Worm (Caenorhabditis elegans) whole organism, L3 larva: ENCODE data around the gene C56G2.22.

Experiments used
- R02D3.7 ChIP-seq: fragments of 150-350 bp; optimal IDR thresholded peaks from 2 replicates; lab custom pipeline; 2014; ENCODE audit warnings: missing biosample characterization, missing genetic modification characterization
- ZK546.5 ChIP-seq: sonication (generic microtip); optimal IDR thresholded peaks from 2 replicates; lab custom pipeline; 2017; ENCODE audit warnings: missing biosample characterization, missing genetic modification characterization
- ama-1 ChIP-seq: fragments of 150-350 bp; optimal IDR thresholded peaks from 2 replicates; lab custom pipeline; 2018
- ceh-16 ChIP-seq: sonication (generic microtip); optimal IDR thresholded peaks from 2 replicates; lab custom pipeline; 2017; ENCODE audit warnings: missing biosample characterization, missing genetic modification characterization
- ceh-28 ChIP-seq: fragments of 150-350 bp; optimal IDR thresholded peaks from 2 replicates; lab custom pipeline; 2014; ENCODE audit warnings: missing biosample characterization, missing genetic modification reagents, missing genetic modification characterization
- ceh-82 ChIP-seq: fragments of 150-350 bp; optimal IDR thresholded peaks from 2 replicates; lab custom pipeline; 2014; ENCODE audit warnings: missing biosample characterization, missing genetic modification characterization
- ceh-9 ChIP-seq: sonication (generic microtip); optimal IDR thresholded peaks from 2 replicates; lab custom pipeline; 2018; ENCODE audit warnings: missing biosample characterization, missing genetic modification characterization
- daf-12 ChIP-seq: fragments of 150-350 bp; optimal IDR thresholded peaks from 2 replicates; lab custom pipeline; 2014; ENCODE audit warnings: missing biosample characterization, missing genetic modification reagents, missing genetic modification characterization
- egl-27 ChIP-seq: sonication (generic microtip); optimal IDR thresholded peaks from 4 replicates; lab custom pipeline; 2017; ENCODE audit warnings: missing biosample characterization, missing genetic modification reagents, missing genetic modification characterization
- egl-5 ChIP-seq: fragments of 150-350 bp; optimal IDR thresholded peaks from 2 replicates; lab custom pipeline; 2017; ENCODE audit warnings: missing biosample characterization, missing genetic modification reagents, missing genetic modification characterization, inconsistent platforms
- elt-1 ChIP-seq: fragments of 150-350 bp; optimal IDR thresholded peaks from 2 replicates; lab custom pipeline; 2014; ENCODE audit warnings: missing biosample characterization, missing genetic modification characterization
- elt-2 ChIP-seq: sonication (generic microtip); optimal IDR thresholded peaks from 2 replicates; lab custom pipeline; 2016; ENCODE audit warnings: missing genetic modification reagents, mild to moderate bottlenecking, missing genetic modification characterization, missing compliant biosample characterization
- elt-3 ChIP-seq, 3 experiments: fragments of 150-350 bp in 1 of 3; sonication (generic microtip) in 2 of 3; optimal IDR thresholded peaks; 2 replicates in 2 of 3; 4 replicates in 1 of 3; lab custom pipeline; 2014 to 2017; ENCODE audit warnings: missing biosample characterization in 3 of 3, missing genetic modification characterization in 3 of 3
- eor-1 ChIP-seq, 2 experiments: fragments of 150-350 bp; optimal IDR thresholded peaks; 2 replicates each; lab custom pipeline; 2014 to 2018; ENCODE audit warnings: missing biosample characterization in 2 of 2, missing genetic modification characterization in 2 of 2
- fkh-10 ChIP-seq: sonication (generic microtip); optimal IDR thresholded peaks from 2 replicates; lab custom pipeline; 2017; ENCODE audit warnings: missing biosample characterization, missing genetic modification reagents, missing genetic modification characterization
- lin-15B ChIP-seq: fragments of 150-350 bp; optimal IDR thresholded peaks from 2 replicates; lab custom pipeline; 2014; ENCODE audit warnings: missing biosample characterization, missing genetic modification characterization
- lin-39 ChIP-seq: fragments of 150-350 bp; optimal IDR thresholded peaks from 2 replicates; lab custom pipeline; 2018; ENCODE audit warnings: missing biosample characterization, missing genetic modification reagents, missing genetic modification characterization
- lsy-12 ChIP-seq: sonication (generic microtip); optimal IDR thresholded peaks from 2 replicates; lab custom pipeline; 2016; ENCODE audit warnings: mild to moderate bottlenecking, missing genetic modification characterization, missing compliant biosample characterization
- mdl-1 ChIP-seq: fragments of 150-350 bp; optimal IDR thresholded peaks from 2 replicates; lab custom pipeline; 2014; ENCODE audit warnings: missing biosample characterization, missing genetic modification characterization
- nfya-1 ChIP-seq: sonication (generic microtip); optimal IDR thresholded peaks from 2 replicates; lab custom pipeline; 2017; ENCODE audit warnings: missing genetic modification characterization, mild to moderate bottlenecking, missing compliant biosample characterization, antibody characterized with exemption, moderate library complexity; ENCODE audit not compliant: insufficient read depth
- nhr-11 ChIP-seq: fragments of 150-350 bp; optimal IDR thresholded peaks from 2 replicates; lab custom pipeline; 2014; ENCODE audit warnings: missing biosample characterization, missing genetic modification characterization
- nhr-237 ChIP-seq: fragments of 150-350 bp; optimal IDR thresholded peaks from 2 replicates; lab custom pipeline; 2014; ENCODE audit warnings: missing biosample characterization, missing genetic modification characterization
- nhr-25 ChIP-seq: sonication (generic microtip); optimal IDR thresholded peaks from 2 replicates; lab custom pipeline; 2017; ENCODE audit warnings: missing biosample characterization, missing genetic modification characterization
- nhr-28 ChIP-seq: fragments of 150-350 bp; optimal IDR thresholded peaks from 2 replicates; lab custom pipeline; 2014; ENCODE audit warnings: missing biosample characterization, missing genetic modification characterization
- nhr-43 ChIP-seq: sonication (generic microtip); optimal IDR thresholded peaks from 2 replicates; lab custom pipeline; 2016; ENCODE audit warnings: mild to moderate bottlenecking, missing genetic modification characterization, missing compliant biosample characterization; ENCODE audit not compliant: poor library complexity, severe bottlenecking
- nhr-76 ChIP-seq: fragments of 150-350 bp; sonication (generic microtip); optimal IDR thresholded peaks from 5 replicates; lab custom pipeline; 2014; ENCODE audit warnings: missing biosample characterization, missing genetic modification characterization
- nhr-77 ChIP-seq: fragments of 150-350 bp; optimal IDR thresholded peaks from 2 replicates; lab custom pipeline; 2014; ENCODE audit warnings: missing biosample characterization, missing genetic modification characterization
- pha-4 ChIP-seq: fragments of 150-350 bp; optimal IDR thresholded peaks from 2 replicates; lab custom pipeline; 2014; ENCODE audit warnings: missing biosample characterization, missing genetic modification reagents, missing genetic modification characterization
- pqm-1 ChIP-seq: fragments of 150-350 bp; optimal IDR thresholded peaks from 2 replicates; lab custom pipeline; 2017; ENCODE audit warnings: missing biosample characterization, missing genetic modification characterization, inconsistent platforms
- sea-2 ChIP-seq: fragments of 150-350 bp; sonication (generic microtip); optimal IDR thresholded peaks from 4 replicates; lab custom pipeline; 2014; ENCODE audit warnings: missing biosample characterization, missing genetic modification reagents, missing genetic modification characterization
- snpc-4 ChIP-seq: fragments of 150-350 bp; optimal IDR thresholded peaks from 2 replicates; lab custom pipeline; 2014; ENCODE audit warnings: missing biosample characterization, missing genetic modification characterization
- tbx-2 ChIP-seq: sonication (generic microtip); optimal IDR thresholded peaks from 2 replicates; lab custom pipeline; 2016; ENCODE audit warnings: mild to moderate bottlenecking, missing genetic modification characterization, missing compliant biosample characterization
- unc-39 ChIP-seq: sonication (generic microtip); optimal IDR thresholded peaks from 4 replicates; lab custom pipeline; 2017; ENCODE audit warnings: missing biosample characterization, missing genetic modification characterization
- unc-62 ChIP-seq: fragments of 150-350 bp; sonication (generic microtip); optimal IDR thresholded peaks from 4 replicates; lab custom pipeline; 2014; ENCODE audit warnings: missing biosample characterization, missing genetic modification reagents, missing genetic modification characterization
- zag-1 ChIP-seq: fragments of 150-350 bp; optimal IDR thresholded peaks from 2 replicates; lab custom pipeline; 2014; ENCODE audit warnings: missing biosample characterization, missing genetic modification characterization

Gene C56G2.22

DNA sequence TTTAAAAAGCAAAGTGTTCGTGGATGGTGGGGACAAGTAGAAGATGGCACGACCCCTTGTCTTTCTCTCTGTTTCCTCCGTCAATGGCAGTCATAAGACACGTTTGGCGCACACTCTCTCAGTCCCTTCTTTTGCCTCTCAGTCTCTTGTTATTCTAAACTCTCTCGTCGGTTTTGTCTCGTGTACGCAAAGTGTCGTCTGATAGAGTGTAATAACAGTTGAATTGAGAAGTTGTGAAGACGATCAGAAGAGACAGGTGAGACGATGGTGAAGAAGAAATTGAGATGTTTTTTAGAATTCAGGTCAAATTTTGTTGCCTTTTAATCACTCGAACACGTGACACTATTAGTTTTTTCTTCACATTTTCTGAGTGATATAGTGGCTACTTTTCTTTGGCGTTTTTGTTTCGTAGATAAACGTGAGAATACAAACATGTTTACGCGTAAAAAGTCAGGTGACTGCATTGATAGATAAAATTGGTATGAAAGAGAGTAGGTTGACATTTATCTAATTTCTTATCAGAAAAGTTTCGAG is 43.1 kb upstream of the C56G2.22 start, which contains the start of gene F47D12.9 (continued):
- no peak for TF ChIP-seq ceh-82 (tag; lab: Kevin White, UChicago)
- no peak for TF ChIP-seq fkh-10 (GFP tag; lab: Kevin White, UChicago)
- peak; percentile 55 for TF ChIP-seq pha-4
- no peak for TF ChIP-seq ZK546.5 (tag; lab: Kevin White, UChicago)
- TF ChIP-seq daf-12, result no peak
- no peak for TF ChIP-seq nhr-77 (tag; lab: Kevin White, UChicago)
- peak; percentile 30 for TF ChIP-seq snpc-4
- TF ChIP-seq nhr-25, result peak; percentile 91
- TF ChIP-seq egl-27, result no peak
- peak in 1 of 3 experiments; percentile 28 for TF ChIP-seq elt-3 (tag; optimal IDR thresholded peaks at IDR 0.05; lab: Kevin White, UChicago)
- no peak for TF ChIP-seq nhr-76 (tag; lab: Kevin White, UChicago)
- no peak for TF ChIP-seq eor-1 (tag; optimal IDR thresholded peaks at IDR 0.05; lab: Kevin White, UChicago)
- TF ChIP-seq egl-5 (tag; lab: Kevin White, UChicago), result peak; percentile 46
- TF ChIP-seq R02D3.7 (tag; lab: Kevin White, UChicago), result no peak
- TF ChIP-seq zag-1, result no peak
- TF ChIP-seq, all 47 proteins: peak for 20

DNA sequence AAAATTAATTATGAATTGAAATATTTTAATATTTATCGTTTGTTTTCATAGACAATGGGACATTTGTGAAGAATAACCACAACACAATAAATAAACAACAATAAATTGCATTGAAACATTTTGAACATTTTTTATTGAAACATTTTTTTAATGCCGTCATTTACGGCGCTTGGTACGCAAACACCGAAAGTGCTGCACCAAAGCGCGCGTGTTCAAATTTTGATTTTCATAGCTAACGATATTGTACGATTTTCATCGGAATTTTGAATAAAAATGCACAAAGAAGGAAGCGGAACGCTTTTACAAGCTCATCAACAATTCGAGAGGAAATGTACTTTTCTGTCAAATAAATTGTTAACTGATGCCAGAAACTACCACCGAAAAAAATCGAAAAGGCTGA is 42.5 kb upstream of the C56G2.22 start:
- TF ChIP-seq unc-39 (no peak), tbx-2 (tag; lab: Kevin White, UChicago) (no peak), ceh-9 (no peak), mdl-1 (tag; lab: Kevin White, UChicago) (no peak), lsy-12 (tag; lab: Kevin White, UChicago) (no peak), eor-1 (tag; optimal IDR thresholded peaks at IDR 0.05; lab: Kevin White, UChicago) (no peak), nhr-237 (tag; lab: Kevin White, UChicago) (no peak), pha-4 (no peak), ceh-28 (tag; lab: Kevin White, UChicago) (no peak), ceh-16 (no peak), nhr-43 (tag; lab: Kevin White, UChicago) (no peak), nhr-77 (tag; lab: Kevin White, UChicago) (no peak), elt-2 (tag; lab: Kevin White, UChicago) (no peak), nhr-25 (no peak), sea-2 (GFP tag; lab: Kevin White, UChicago) (no peak), nhr-76 (tag; lab: Kevin White, UChicago) (no peak), pqm-1 (tag; lab: Kevin White, UChicago) (no peak), elt-3 (tag; optimal IDR thresholded peaks at IDR 0.05; lab: Kevin White, UChicago) (no peak)

DNA sequence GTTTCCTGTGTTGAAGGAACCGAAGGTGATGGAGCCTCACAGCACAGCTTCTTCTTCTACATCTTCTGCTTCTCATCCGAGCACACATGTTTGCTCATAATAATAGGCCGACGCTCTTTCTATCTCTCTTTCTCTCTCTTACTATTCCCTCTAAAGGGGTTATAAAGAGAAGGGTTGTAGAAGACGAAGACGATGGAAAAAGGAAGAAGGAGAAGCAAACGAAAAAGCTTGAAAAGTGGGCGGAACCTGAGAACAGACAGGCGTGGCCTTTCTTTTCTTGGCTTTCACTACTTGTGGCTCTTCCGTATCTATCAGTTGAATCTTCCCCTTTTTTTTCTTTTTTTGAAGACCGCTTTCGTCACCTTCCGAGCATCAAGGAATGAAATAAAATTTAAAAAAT is 38.4 kb upstream of the C56G2.22 start:
- TF ChIP-seq ceh-82 (tag; lab: Kevin White, UChicago), result no peak
- peak; percentile 67 for TF ChIP-seq elt-1 (tag; lab: Kevin White, UChicago)
- TF ChIP-seq nfya-1 (tag; lab: Kevin White, UChicago), result peak; percentile 41
- TF ChIP-seq fkh-10 (GFP tag; lab: Kevin White, UChicago), result peak; percentile 22

DNA sequence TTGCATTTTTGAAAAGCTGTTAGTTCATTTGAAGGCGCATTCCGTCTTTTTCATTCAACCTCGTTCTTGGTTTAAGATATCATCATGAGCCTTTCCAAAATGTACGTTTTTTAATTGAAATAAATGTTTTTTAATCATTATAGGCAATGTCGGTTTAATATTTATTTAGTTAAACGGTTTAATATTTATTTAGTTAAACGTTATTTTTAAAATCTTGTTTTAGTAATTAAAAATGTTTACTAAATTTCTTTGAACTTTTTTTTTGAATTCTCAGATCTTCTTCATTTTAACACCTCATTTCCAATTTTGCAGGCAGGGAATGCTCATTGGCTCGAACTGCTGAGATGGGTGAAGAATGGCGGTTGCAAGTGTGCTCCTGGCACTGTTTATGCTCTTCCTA is 37.2 kb upstream of the C56G2.22 start, which contains the start of gene gar-2:
TSS of gene gar-2 (plus strand) at position 301 of the 400 bp plus-strand sequence.
- TF ChIP-seq pqm-1 (tag; lab: Kevin White, UChicago) (no peak), nhr-11 (tag; lab: Kevin White, UChicago) (no peak), nfya-1 (tag; lab: Kevin White, UChicago) (no peak), ama-1 (lab: Kevin White, UChicago) (no peak), nhr-43 (tag; lab: Kevin White, UChicago) (no peak), lin-15B (tag; lab: Kevin White, UChicago) (no peak), lin-39 (tag; lab: Kevin White, UChicago) (no peak), nhr-28 (no peak), ZK546.5 (tag; lab: Kevin White, UChicago) (no peak), unc-62 (no peak)
